Worm (Caenorhabditis elegans): ENCODE measurements around the gene nhx-9.

Gene nhx-9

ce11 chrIV:11930572-11930971 lies at the start of gene nhx-9:
Gene nhx-9 (plus strand): TSS chrIV:11930872.
- TF ChIP-seq nhr-237 (tag; optimal IDR thresholded peaks at IDR 0.05): no peak
- TF ChIP-seq M03D4.4 (tag; optimal IDR thresholded peaks at IDR 0.05): no peak
- TF ChIP-seq nhr-2 (tag; optimal IDR thresholded peaks at IDR 0.05): no peak
- no peak for TF ChIP-seq unc-39 (tag; optimal IDR thresholded peaks at IDR 0.05)
- no peak for TF ChIP-seq sptf-1 (tag; optimal IDR thresholded peaks at IDR 0.05)
- no peak for TF ChIP-seq nhr-12 (tag; optimal IDR thresholded peaks at IDR 0.05)
- no peak for TF ChIP-seq lin-32 (GFP tag; optimal IDR thresholded peaks at IDR 0.05)
- no peak for TF ChIP-seq zip-8 (tag; optimal IDR thresholded peaks at IDR 0.05)
- no peak for TF ChIP-seq ztf-11 (tag; optimal IDR thresholded peaks at IDR 0.05)
- TF ChIP-seq hlh-1 (tag; optimal IDR thresholded peaks at IDR 0.05): no peak
- no peak for TF ChIP-seq lsy-2 (tag; optimal IDR thresholded peaks at IDR 0.05)
- TF ChIP-seq bed-3 (GFP tag; optimal IDR thresholded peaks at IDR 0.05): no peak
- TF ChIP-seq lin-13 (tag; optimal IDR thresholded peaks at IDR 0.05): no peak
- no peak for TF ChIP-seq cnd-1 (tag; optimal IDR thresholded peaks at IDR 0.05)
- TF ChIP-seq nhr-76 (tag; optimal IDR thresholded peaks at IDR 0.05): no peak
- TF ChIP-seq ces-1 (GFP tag; optimal IDR thresholded peaks at IDR 0.05): no peak
- TF ChIP-seq snpc-4 (tag; optimal IDR thresholded peaks at IDR 0.05): no peak
- no peak for TF ChIP-seq ceh-39 (tag; optimal IDR thresholded peaks at IDR 0.05)
- TF ChIP-seq tbx-8 (GFP tag; optimal IDR thresholded peaks at IDR 0.05): no peak
- no peak for TF ChIP-seq nhr-28 (tag; optimal IDR thresholded peaks at IDR 0.05)

- no peak for TF ChIP-seq ztf-11 (tag; optimal IDR thresholded peaks at IDR 0.05)
- no peak for TF ChIP-seq unc-120 (tag; optimal IDR thresholded peaks at IDR 0.05; ENCODE audit: poor library complexity, severe bottlenecking)
- TF ChIP-seq nhr-28 (tag; optimal IDR thresholded peaks at IDR 0.05): no peak
- TF ChIP-seq sem-2 (GFP tag; optimal IDR thresholded peaks at IDR 0.05): no peak
- TF ChIP-seq nhr-76 (tag; optimal IDR thresholded peaks at IDR 0.05): no peak
- TF ChIP-seq lsy-2 (tag; optimal IDR thresholded peaks at IDR 0.05): no peak
- no peak for TF ChIP-seq mab-5 (tag; optimal IDR thresholded peaks at IDR 0.05)
Observed at ce11 chrIV:11882534-11882933, 48.1 kb upstream of the nhx-9 start.

ce11 chrIV:11883478-11883877 lies 47.2 kb upstream of the nhx-9 start:
- TF ChIP-seq blmp-1 (tag; optimal IDR thresholded peaks at IDR 0.05) (peak; percentile 63), mep-1 (tag; optimal IDR thresholded peaks at IDR 0.05) (no peak), flh-1 (GFP tag; optimal IDR thresholded peaks at IDR 0.05) (no peak), nhr-76 (tag; optimal IDR thresholded peaks at IDR 0.05) (no peak), ceh-39 (tag; optimal IDR thresholded peaks at IDR 0.05) (no peak), mls-2 (tag; optimal IDR thresholded peaks at IDR 0.05) (no peak), unc-62 (GFP tag; optimal IDR thresholded peaks at IDR 0.05) (peak; percentile 41), elt-3 (tag; optimal IDR thresholded peaks at IDR 0.05) (no peak), unc-120 (tag; optimal IDR thresholded peaks at IDR 0.05; ENCODE audit: poor library complexity, severe bottlenecking) (no peak), elt-1 (tag; optimal IDR thresholded peaks at IDR 0.05; ENCODE audit: borderline replicate concordance, insufficient read depth) (peak; percentile 75), ham-2 (GFP tag; optimal IDR thresholded peaks at IDR 0.05) (peak; percentile 94)

- TF ChIP-seq lsy-2 (tag; optimal IDR thresholded peaks at IDR 0.05) (no peak), blmp-1 (tag; optimal IDR thresholded peaks at IDR 0.05) (peak; percentile 27)
Observed at ce11 chrIV:11885313-11885712, 45.4 kb upstream of the nhx-9 start, which contains the start of gene let-653. Gene let-653 (plus strand): TSS chrIV:11885613.

- TF ChIP-seq bed-3 (GFP tag; optimal IDR thresholded peaks at IDR 0.05) (no peak), M03D4.4 (tag; optimal IDR thresholded peaks at IDR 0.05) (no peak), ceh-43 (GFP tag; optimal IDR thresholded peaks at IDR 0.05) (no peak), ceh-83 (GFP tag; optimal IDR thresholded peaks at IDR 0.05) (no peak), elt-3 (tag; optimal IDR thresholded peaks at IDR 0.05) (no peak), unc-39 (tag; optimal IDR thresholded peaks at IDR 0.05) (no peak), zip-8 (tag; optimal IDR thresholded peaks at IDR 0.05) (no peak), mab-5 (tag; optimal IDR thresholded peaks at IDR 0.05) (no peak), nhr-2 (tag; optimal IDR thresholded peaks at IDR 0.05) (no peak), hlh-1 (tag; optimal IDR thresholded peaks at IDR 0.05) (no peak), ztf-11 (tag; optimal IDR thresholded peaks at IDR 0.05) (no peak), elt-1 (tag; optimal IDR thresholded peaks at IDR 0.05; ENCODE audit: borderline replicate concordance, insufficient read depth) (no peak), lin-13 (tag; optimal IDR thresholded peaks at IDR 0.05) (no peak), pha-4 (tag; optimal IDR thresholded peaks at IDR 0.05) (no peak), ces-1 (GFP tag; optimal IDR thresholded peaks at IDR 0.05) (no peak), nhr-28 (tag; optimal IDR thresholded peaks at IDR 0.05) (no peak), drap-1 (GFP tag; optimal IDR thresholded peaks at IDR 0.05) (no peak), flh-1 (GFP tag; optimal IDR thresholded peaks at IDR 0.05) (no peak), lin-32 (GFP tag; optimal IDR thresholded peaks at IDR 0.05) (no peak)
Observed at ce11 chrIV:11892545-11892944, 38.1 kb upstream of the nhx-9 start.
